Worm (Caenorhabditis elegans): ENCODE data around the gene acs-6.
A peak's percentile ranks its signal among the peaks of the same experiment; 100 is the strongest.

Gene acs-6

ce11 chrII:7095970-7096369, 34.1 kb downstream of the acs-6 start:
- no peak for TF ChIP-seq B0261.1 (tag; optimal IDR thresholded peaks at IDR 0.05)
- TF ChIP-seq pbrm-1 (GFP tag; IDR thresholded peaks at IDR 0.05): no peak
- 0 out of 2 replicates have a peak, but pooled peaks have one; percentile 43 for TF ChIP-seq lin-26 (GFP tag; IDR thresholded peaks at IDR 0.05)
- no peak for TF ChIP-seq F55B11.4 (tag; optimal IDR thresholded peaks at IDR 0.05; ENCODE audit: borderline replicate concordance, insufficient read depth)
- TF ChIP-seq him-1 (tag; optimal IDR thresholded peaks at IDR 0.05): peak; percentile 18
- TF ChIP-seq lsl-1 (GFP tag; optimal IDR thresholded peaks at IDR 0.05): no peak
- no peak for TF ChIP-seq attf-6 (GFP tag; IDR thresholded peaks at IDR 0.05)
- TF ChIP-seq madf-6 (GFP tag; IDR thresholded peaks at IDR 0.05): peak; percentile 58
- no peak for TF ChIP-seq ztf-18 (tag; optimal IDR thresholded peaks at IDR 0.05)
- TF ChIP-seq xnd-1 (tag; optimal IDR thresholded peaks at IDR 0.05): peak; percentile 22
- TF ChIP-seq let-526 (GFP tag; IDR thresholded peaks at IDR 0.05): no peak

DNA sequence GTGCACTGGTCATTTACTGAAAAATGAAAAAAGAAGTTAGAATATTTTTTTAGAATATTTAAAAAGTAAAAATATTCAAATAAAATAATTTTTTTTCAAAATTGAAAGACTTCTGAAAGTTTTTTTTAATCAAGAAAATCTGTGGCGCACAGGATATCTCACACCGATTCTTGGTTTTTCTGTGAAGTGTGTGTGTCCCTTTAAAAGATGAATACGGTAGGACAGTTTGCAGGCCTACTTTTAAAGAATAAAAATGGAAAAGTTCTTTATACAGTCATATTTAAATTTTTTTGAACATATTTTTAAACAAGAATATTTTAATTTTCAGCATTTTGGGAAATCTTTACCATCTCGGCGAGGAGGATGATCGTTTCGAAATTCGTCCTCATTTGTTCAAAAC, 36.7 kb downstream of the acs-6 start, which contains the start of gene mct-5:
Gene mct-5 (minus strand): TSS at position 16 of the 400 bp plus-strand sequence.
- no peak for TF ChIP-seq lin-26 (GFP tag; IDR thresholded peaks at IDR 0.05)
- TF ChIP-seq let-526 (GFP tag; IDR thresholded peaks at IDR 0.05): no peak
- TF ChIP-seq F57C9.4 (tag; optimal IDR thresholded peaks at IDR 0.05): no peak
- TF ChIP-seq ceh-91 (GFP tag; IDR thresholded peaks at IDR 0.05): 0 out of 2 replicates have a peak, but pooled peaks have one; percentile 8
- TF ChIP-seq attf-6 (GFP tag; IDR thresholded peaks at IDR 0.05): no peak
- TF ChIP-seq F33H1.4 (GFP tag; IDR thresholded peaks at IDR 0.05): peak; percentile 58
- TF ChIP-seq Y56A3A.18 (GFP tag; IDR thresholded peaks at IDR 0.05): no peak
- TF ChIP-seq rec-8 (tag; optimal IDR thresholded peaks at IDR 0.05): no peak
- TF ChIP-seq ceh-79 (tag; optimal IDR thresholded peaks at IDR 0.05): no peak
- TF ChIP-seq xnd-1 (tag; optimal IDR thresholded peaks at IDR 0.05): peak; percentile 88
- TF ChIP-seq C17E4.6 (GFP tag; IDR thresholded peaks at IDR 0.05): no peak
- peak; percentile 98 for TF ChIP-seq madf-8 (GFP tag; conservative IDR thresholded peaks at IDR 0.05)
- TF ChIP-seq madf-6 (GFP tag; IDR thresholded peaks at IDR 0.05): peak; percentile 99
- peak; percentile 21 for TF ChIP-seq him-1 (tag; optimal IDR thresholded peaks at IDR 0.05)
- peak; percentile 89 for TF ChIP-seq lsl-1 (GFP tag; optimal IDR thresholded peaks at IDR 0.05)
- TF ChIP-seq repo-1 (tag; optimal IDR thresholded peaks at IDR 0.05): no peak
- TF ChIP-seq nfyb-1 (GFP tag; IDR thresholded peaks at IDR 0.05): no peak
- TF ChIP-seq unc-62 (GFP tag; optimal IDR thresholded peaks at IDR 0.05): no peak
- no peak for TF ChIP-seq egl-44 (GFP tag; IDR thresholded peaks at IDR 0.05)
- TF ChIP-seq Y53F4B.3 (GFP tag; IDR thresholded peaks at IDR 0.05): no peak
- TF ChIP-seq D2030.7 (GFP tag; IDR thresholded peaks at IDR 0.05): 0 out of 2 replicates have a peak, but pooled peaks have one; percentile 10
- TF ChIP-seq ets-4 (GFP tag; optimal IDR thresholded peaks at IDR 0.05): no peak
- TF ChIP-seq lag-1 (GFP tag; IDR thresholded peaks at IDR 0.05): no peak
- no peak for TF ChIP-seq cebp-2 (GFP tag; IDR thresholded peaks at IDR 0.05)
- TF ChIP-seq nhr-120 (GFP tag; IDR thresholded peaks at IDR 0.05): no peak
- peak; percentile 11 for TF ChIP-seq snpc-3.4 (tag; optimal IDR thresholded peaks at IDR 0.05)
- TF ChIP-seq efl-1 (GFP tag; optimal IDR thresholded peaks at IDR 0.05): peak; percentile 30

DNA sequence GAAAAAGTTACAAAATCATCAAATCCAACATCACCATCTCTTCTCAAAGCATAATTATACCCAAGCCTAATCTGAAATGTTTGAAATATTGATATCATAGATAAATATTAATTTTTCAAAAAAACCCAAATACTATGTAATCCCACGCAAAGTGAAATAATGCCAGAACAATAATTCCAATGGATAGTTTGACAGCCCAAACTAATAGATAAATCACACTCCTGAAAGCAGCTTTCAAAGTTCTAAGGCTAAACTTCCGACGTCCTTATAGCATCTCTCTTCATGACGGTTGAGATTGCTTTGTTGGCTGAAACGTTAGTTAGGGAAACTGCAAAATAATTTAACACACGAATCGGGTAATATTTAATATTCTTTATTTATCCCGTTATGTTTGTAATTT, 37.4 kb downstream of the acs-6 start:
- TF ChIP-seq ztf-25 (GFP tag; IDR thresholded peaks at IDR 0.05) (no peak), rcor-1 (GFP tag; IDR thresholded peaks at IDR 0.05) (no peak), ztf-18 (tag; optimal IDR thresholded peaks at IDR 0.05) (no peak), snpc-3.4 (tag; optimal IDR thresholded peaks at IDR 0.05) (no peak), F49E8.2 (tag; optimal IDR thresholded peaks at IDR 0.05; ENCODE audit: insufficient read depth) (no peak), ceh-40 (GFP tag; IDR thresholded peaks at IDR 0.05) (no peak), F55B11.4 (tag; optimal IDR thresholded peaks at IDR 0.05; ENCODE audit: borderline replicate concordance, insufficient read depth) (no peak), ets-4 (GFP tag; optimal IDR thresholded peaks at IDR 0.05) (no peak), aptf-3 (GFP tag; IDR thresholded peaks at IDR 0.05) (no peak), attf-6 (GFP tag; IDR thresholded peaks at IDR 0.05) (no peak), dox-1 (GFP tag; IDR thresholded peaks at IDR 0.05) (no peak), somi-1 (GFP tag; optimal IDR thresholded peaks at IDR 0.05) (no peak), him-1 (tag; optimal IDR thresholded peaks at IDR 0.05) (peak; percentile 53), nfya-1 (tag; optimal IDR thresholded peaks at IDR 0.05; ENCODE audit: borderline replicate concordance, insufficient read depth) (no peak), zim-3 (tag; optimal IDR thresholded peaks at IDR 0.05) (no peak), ceh-27 (GFP tag; optimal IDR thresholded peaks at IDR 0.05) (no peak), Y53G8AR.9 (GFP tag; conservative IDR thresholded peaks at IDR 0.05) (0 out of 2 replicates have a peak, but pooled peaks have one; percentile 50), hmg-1.2 (GFP tag; IDR thresholded peaks at IDR 0.05) (0 out of 2 replicates have a peak, but pooled peaks have one; percentile 7), C17E4.6 (GFP tag; IDR thresholded peaks at IDR 0.05) (no peak), mxl-1 (tag; optimal IDR thresholded peaks at IDR 0.05) (no peak), nhr-80 (tag; optimal IDR thresholded peaks at IDR 0.05) (no peak)
